Fruit fly (Drosophila melanogaster) whole organism, embryonic: ENCODE results near the gene Ns1.

Experiments
- Adf1 ChIP-seq: fragments of 200-800 bp; sonication (Bioruptor generic); IDR thresholded peaks from 2 replicates; pipeline ENCODE4 v1.3.6; 2022; ENCODE audit warnings: missing biosample characterization, missing genetic modification characterization
- Atf6 ChIP-seq: fragments of 200-800 bp; sonication (Bioruptor generic); IDR thresholded peaks from 2 replicates; pipeline ENCODE4 v1.3.6; 2022; ENCODE audit warnings: missing biosample characterization, missing genetic modification characterization
- CG10147 ChIP-seq: fragments of 200-800 bp; sonication (Bioruptor generic); optimal IDR thresholded peaks from 2 replicates; lab custom pipeline; 2019; ENCODE audit warnings: missing biosample characterization, mild to moderate bottlenecking, missing genetic modification characterization, moderate library complexity
- CG11093 ChIP-seq: fragments of 200-800 bp; sonication (Bioruptor generic); IDR thresholded peaks from 3 replicates; pipeline ENCODE4 v1.3.6; 2022; ENCODE audit warnings: missing biosample characterization, missing genetic modification characterization
- CG11723 ChIP-seq: fragments of 200-800 bp; sonication (Bioruptor generic); optimal IDR thresholded peaks from 2 replicates; lab custom pipeline; 2017; ENCODE audit warnings: missing biosample characterization, mild to moderate bottlenecking, missing genetic modification characterization
- CG13894 ChIP-seq: fragments of 200-800 bp; sonication (Bioruptor generic); optimal IDR thresholded peaks from 3 replicates; lab custom pipeline; 2018; ENCODE audit warnings: missing biosample characterization, mild to moderate bottlenecking, missing genetic modification characterization, moderate library complexity
- CG14860 ChIP-seq: fragments of 200-800 bp; sonication (Bioruptor generic); IDR thresholded peaks from 3 replicates; pipeline ENCODE4 v1.3.6; 2022; ENCODE audit warnings: missing biosample characterization, missing genetic modification characterization; ENCODE audit not compliant: partially characterized antibody
- CG14965 ChIP-seq: fragments of 200-800 bp; sonication (Bioruptor generic); optimal IDR thresholded peaks from 2 replicates; lab custom pipeline; 2016; ENCODE audit warnings: missing biosample characterization, missing genetic modification characterization, borderline replicate concordance
- CG15011 ChIP-seq: fragments of 200-800 bp; sonication (Bioruptor generic); optimal IDR thresholded peaks from 3 replicates; lab custom pipeline; 2018; ENCODE audit warnings: missing biosample characterization, mild to moderate bottlenecking, missing genetic modification characterization
- CG1602 ChIP-seq: fragments of 200-800 bp; sonication (Bioruptor generic); optimal IDR thresholded peaks from 3 replicates; lab custom pipeline; 2016; ENCODE audit warnings: missing biosample characterization, missing genetic modification characterization
- CG43689 ChIP-seq: fragments of 200-800 bp; sonication (Bioruptor generic); IDR thresholded peaks from 2 replicates; pipeline ENCODE4 v1.3.6; 2022; ENCODE audit warnings: missing biosample characterization, missing genetic modification characterization
- CG4617 ChIP-seq: fragments of 200-800 bp; sonication (Bioruptor generic); optimal IDR thresholded peaks from 3 replicates; lab custom pipeline; 2016; ENCODE audit warnings: missing biosample characterization, missing genetic modification characterization, borderline replicate concordance
- CG4854 ChIP-seq: fragments of 200-800 bp; sonication (Bioruptor generic); optimal IDR thresholded peaks from 2 replicates; lab custom pipeline; 2016; ENCODE audit warnings: missing biosample characterization, missing genetic modification characterization, inconsistent platforms
- CG7556 ChIP-seq: fragments of 200-800 bp; sonication (Bioruptor generic); optimal IDR thresholded peaks from 2 replicates; lab custom pipeline; 2017; ENCODE audit warnings: missing biosample characterization, mild to moderate bottlenecking, missing genetic modification characterization
- CG7839 ChIP-seq: fragments of 200-800 bp; sonication (Bioruptor generic); optimal IDR thresholded peaks from 3 replicates; lab custom pipeline; 2018; ENCODE audit warnings: missing biosample characterization, mild to moderate bottlenecking, missing genetic modification characterization, moderate library complexity
- CG8290 ChIP-seq, 3 experiments: fragments of 200-800 bp; sonication (Bioruptor generic); optimal IDR thresholded peaks; 2 replicates each; lab custom pipeline; 2016 to 2019; ENCODE audit warnings: missing biosample characterization in 3 of 3, missing genetic modification characterization in 3 of 3, mild to moderate bottlenecking in 2 of 3, moderate library complexity in 1 of 3
- CG8765 ChIP-seq: fragments of 200-800 bp; sonication (Bioruptor generic); IDR thresholded peaks from 2 replicates; pipeline ENCODE4 v1.3.6; 2022; ENCODE audit warnings: missing biosample characterization, missing genetic modification characterization
- CG8924 ChIP-seq: fragments of 200-800 bp; optimal IDR thresholded peaks from 3 replicates; lab custom pipeline; 2019; ENCODE audit warnings: missing biosample characterization, mild to moderate bottlenecking, missing genetic modification characterization, moderate library complexity
- CG9437 ChIP-seq: fragments of 200-800 bp; sonication (Bioruptor generic); optimal IDR thresholded peaks from 2 replicates; lab custom pipeline; 2018; ENCODE audit warnings: missing biosample characterization, mild to moderate bottlenecking, missing genetic modification characterization
- CrebB ChIP-seq: fragments of 200-800 bp; sonication (Bioruptor generic); optimal IDR thresholded peaks from 3 replicates; lab custom pipeline; 2018; ENCODE audit warnings: missing biosample characterization, mild to moderate bottlenecking, missing genetic modification characterization
- Dll ChIP-seq: fragments of 200-800 bp; sonication (Bioruptor generic); IDR thresholded peaks from 4 replicates; pipeline ENCODE4 v1.3.6; 2022; ENCODE audit warnings: missing biosample characterization, missing genetic modification characterization; ENCODE audit not compliant: partially characterized antibody
- HmgZ ChIP-seq: fragments of 200-800 bp; sonication (Bioruptor generic); optimal IDR thresholded peaks from 2 replicates; lab custom pipeline; 2018; ENCODE audit warnings: missing biosample characterization, mild to moderate bottlenecking, missing genetic modification characterization
- Kr ChIP-seq: fragments of 200-800 bp; sonication (Bioruptor generic); optimal IDR thresholded peaks from 2 replicates; lab custom pipeline; 2017; ENCODE audit warnings: missing biosample characterization, mild to moderate bottlenecking, missing genetic modification characterization
- Taf1 ChIP-seq: fragments of 200-800 bp; sonication (Bioruptor generic); IDR thresholded peaks from 2 replicates; pipeline ENCODE4 v1.3.6; 2022; ENCODE audit warnings: missing biosample characterization, missing genetic modification characterization
- Trl ChIP-seq, 3 experiments: fragments of >200 bp in 2 of 3; fragments of 200-800 bp in 1 of 3; sonication (Bioruptor generic) in 1 of 3; optimal IDR thresholded peaks; 2 replicates in 1 of 3; 3 replicates in 2 of 3; lab custom pipeline; 2016 to 2017; ENCODE audit warnings: missing biosample characterization in 1 of 3, missing genetic modification characterization in 1 of 3
- ap ChIP-seq: fragments of 200-800 bp; sonication (Bioruptor generic); IDR thresholded peaks from 2 replicates; pipeline ENCODE4 v1.3.6; 2022; ENCODE audit warnings: missing biosample characterization, missing genetic modification characterization
- ash1 ChIP-seq: fragments of 200-800 bp; sonication (Bioruptor generic); optimal IDR thresholded peaks from 2 replicates; lab custom pipeline; 2018; ENCODE audit warnings: missing biosample characterization, mild to moderate bottlenecking, missing genetic modification characterization
- bbx ChIP-seq: fragments of 200-800 bp; sonication (Bioruptor generic); IDR thresholded peaks from 2 replicates; pipeline ENCODE4 v1.3.6; 2022; ENCODE audit warnings: missing biosample characterization, missing genetic modification characterization; ENCODE audit not compliant: partially characterized antibody
- caup ChIP-seq: fragments of 200-800 bp; sonication (Bioruptor generic); optimal IDR thresholded peaks from 3 replicates; lab custom pipeline; 2017; ENCODE audit warnings: missing biosample characterization, mild to moderate bottlenecking, missing genetic modification characterization, moderate library complexity; ENCODE audit not compliant: severe bottlenecking
- cg ChIP-seq: fragments of 200-800 bp; sonication (Bioruptor generic); optimal IDR thresholded peaks from 3 replicates; lab custom pipeline; 2019; ENCODE audit warnings: missing biosample characterization, mild to moderate bottlenecking, missing genetic modification characterization, moderate library complexity
- chm ChIP-seq: fragments of 200-800 bp; sonication (Bioruptor generic); IDR thresholded peaks from 2 replicates; pipeline ENCODE4 v1.3.6; 2022; ENCODE audit warnings: missing biosample characterization, missing genetic modification characterization
- crp ChIP-seq, 2 experiments: fragments of 200-800 bp; sonication (Bioruptor generic); optimal IDR thresholded peaks; 2 replicates in 1 of 2; 3 replicates in 1 of 2; lab custom pipeline; 2017; ENCODE audit warnings: missing biosample characterization in 2 of 2, missing genetic modification characterization in 2 of 2, mild to moderate bottlenecking in 1 of 2, moderate library complexity in 1 of 2
- ftz-f1 ChIP-seq: fragments of 200-800 bp; sonication (Bioruptor generic); optimal IDR thresholded peaks from 2 replicates; lab custom pipeline; 2016; ENCODE audit warnings: missing biosample characterization, missing genetic modification characterization
- gce ChIP-seq: fragments of 200-800 bp; sonication (Bioruptor generic); IDR thresholded peaks from 3 replicates; pipeline ENCODE4 v1.3.6; 2022; ENCODE audit warnings: missing biosample characterization, missing genetic modification characterization
- ham ChIP-seq: fragments of 200-800 bp; sonication (Bioruptor generic); IDR thresholded peaks from 2 replicates; pipeline ENCODE4 v1.3.6; 2022; ENCODE audit warnings: missing biosample characterization, missing genetic modification characterization
- her ChIP-seq: fragments of 200-800 bp; sonication (Bioruptor generic); optimal IDR thresholded peaks from 2 replicates; lab custom pipeline; 2016; ENCODE audit warnings: missing biosample characterization, missing genetic modification characterization
- kah ChIP-seq: fragments of 200-800 bp; sonication (Bioruptor generic); optimal IDR thresholded peaks from 2 replicates; lab custom pipeline; 2018; ENCODE audit warnings: missing biosample characterization, mild to moderate bottlenecking, missing genetic modification characterization
- kay ChIP-seq: fragments of 200-800 bp; sonication (Bioruptor generic); optimal IDR thresholded peaks from 2 replicates; lab custom pipeline; 2016; ENCODE audit warnings: missing biosample characterization, missing genetic modification characterization
- lmd ChIP-seq: fragments of 200-800 bp; sonication (Bioruptor generic); IDR thresholded peaks from 2 replicates; pipeline ENCODE4 v1.3.6; 2022; ENCODE audit warnings: missing biosample characterization, missing genetic modification characterization
- pb ChIP-seq: fragments of 200-800 bp; sonication (Bioruptor generic); optimal IDR thresholded peaks from 3 replicates; lab custom pipeline; 2016; ENCODE audit warnings: missing biosample characterization, missing genetic modification characterization
- pho ChIP-seq: fragments of 200-800 bp; sonication (Bioruptor generic); optimal IDR thresholded peaks from 2 replicates; lab custom pipeline; 2016; ENCODE audit warnings: missing biosample characterization, missing genetic modification characterization
- sens ChIP-seq: fragments of 200-800 bp; sonication (Bioruptor generic); peaks from one replicate; lab custom pipeline; 2016; ENCODE audit warnings: missing biosample characterization, missing genetic modification characterization
- so ChIP-seq: fragments of 200-800 bp; sonication (Bioruptor generic); IDR thresholded peaks from 3 replicates; pipeline ENCODE4 v1.3.6; 2022; ENCODE audit warnings: missing biosample characterization, missing genetic modification characterization
- sr ChIP-seq: fragments of 200-800 bp; sonication (Bioruptor generic); IDR thresholded peaks from 3 replicates; pipeline ENCODE4 v1.3.6; 2022; ENCODE audit warnings: missing biosample characterization, missing genetic modification characterization
- tio ChIP-seq: fragments of 200-800 bp; sonication (Bioruptor generic); optimal IDR thresholded peaks from 2 replicates; lab custom pipeline; 2017; ENCODE audit warnings: missing biosample characterization, missing genetic modification characterization, inconsistent platforms
- tna ChIP-seq: fragments of 200-800 bp; sonication (Bioruptor generic); IDR thresholded peaks from 2 replicates; pipeline ENCODE4 v1.3.6; 2022; ENCODE audit warnings: missing biosample characterization, missing genetic modification characterization; ENCODE audit not compliant: partially characterized antibody
- zfh2 ChIP-seq: fragments of 200-800 bp; sonication (Bioruptor generic); optimal IDR thresholded peaks from 2 replicates; lab custom pipeline; 2016; ENCODE audit warnings: missing biosample characterization, missing genetic modification characterization

Gene Ns1

DNA sequence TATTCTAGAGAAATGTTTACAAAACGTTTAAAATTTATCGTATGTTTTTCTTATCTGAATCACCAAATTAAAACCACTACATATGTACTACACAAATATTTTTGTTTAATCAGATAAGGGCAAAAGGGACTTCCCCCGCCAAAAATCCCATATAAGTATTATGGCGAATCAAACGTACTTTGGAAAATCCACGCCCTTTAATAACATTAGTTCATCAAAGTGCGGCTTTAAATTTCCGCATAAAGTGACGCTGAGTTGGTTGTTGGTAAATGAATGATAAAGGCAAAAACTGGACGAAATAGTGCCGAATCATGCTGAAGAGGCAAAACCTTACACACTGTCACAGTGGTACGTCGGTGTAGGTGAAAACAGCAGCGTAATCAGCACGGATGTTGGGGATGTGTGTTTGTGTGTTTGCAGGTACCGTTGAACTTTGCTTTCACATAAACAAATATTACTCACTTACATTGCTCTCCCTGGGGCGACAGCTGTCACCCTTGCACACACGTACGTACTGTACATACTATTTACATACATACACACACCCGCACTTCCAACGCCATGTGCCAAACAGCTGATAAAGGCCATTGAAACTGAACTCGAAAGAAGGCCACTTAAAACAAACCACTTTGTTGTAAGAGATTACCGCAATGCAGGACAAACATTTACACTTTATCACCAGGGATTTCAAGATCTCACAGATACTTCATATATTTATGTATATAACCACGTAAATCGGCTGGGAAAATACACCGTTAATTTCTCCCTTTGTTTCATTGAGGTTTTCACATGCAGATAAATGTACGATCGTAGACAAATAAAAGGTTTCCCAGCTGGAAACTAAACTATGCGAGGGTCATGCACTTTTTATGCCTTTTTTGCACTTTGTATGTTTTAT, 6.7 kb upstream of the Ns1 start (continued):
- TF ChIP-seq Atf6 (GFP tag; lab: Robert Waterston, UW) (peak; percentile 40; the same call in 1 of the 2 replicates), ap (GFP tag; lab: Robert Waterston, UW) (no peak), HmgZ (tag; lab: Kevin White, UChicago) (peak; percentile 45), ash1 (GFP tag; lab: Kevin White, UChicago) (peak; percentile 11), CG7839 (peak; percentile 8), CG8765 (no peak), CG7556 (GFP tag; lab: Kevin White, UChicago) (peak; percentile 1), CG14860 (GFP tag; lab: Robert Waterston, UW) (no peak), CG10147 (GFP tag; lab: Kevin White, UChicago) (no peak), sr (GFP tag; lab: Robert Waterston, UW) (no peak), cg (peak; percentile 88), her (GFP tag; lab: Kevin White, UChicago) (peak; percentile 33), sens (GFP tag; lab: Kevin White, UChicago) (peak; percentile 52), CG4854 (GFP tag; lab: Kevin White, UChicago) (no peak), caup (GFP tag; lab: Kevin White, UChicago) (no peak), gce (GFP tag; lab: Robert Waterston, UW) (0 out of 3 replicates have a peak, but pooled peaks have one; percentile 47), lmd (no peak; the same call in 1 of the 2 replicates), Kr (GFP tag; lab: Kevin White, UChicago) (peak; percentile 86), CG9437 (GFP tag; lab: Kevin White, UChicago) (no peak), so (0 out of 3 replicates have a peak, but pooled peaks have one; percentile 8), pb (GFP tag; lab: Kevin White, UChicago) (no peak), ham (no peak), kay (GFP tag; lab: Kevin White, UChicago) (peak; percentile 7), Adf1 (GFP tag; lab: Robert Waterston, UW) (no peak), ftz-f1 (GFP tag; lab: Kevin White, UChicago) (peak; percentile 56), tio (no peak), CG8290 (GFP tag; optimal IDR thresholded peaks at IDR 0.05; lab: Kevin White, UChicago) (no peak), CG8290 (tag; optimal IDR thresholded peaks at IDR 0.05; lab: Kevin White, UChicago) (peak; percentile 13 to 74), pho (GFP tag; lab: Kevin White, UChicago) (no peak), bbx (no peak), Taf1 (GFP tag; lab: Robert Waterston, UW) (peak; percentile 21; the same call in 1 of the 2 replicates), CG8924 (tag; lab: Kevin White, UChicago) (peak; percentile 62), chm (GFP tag; lab: Robert Waterston, UW) (peak; percentile 51; the same call in 1 of the 2 replicates), Trl (optimal IDR thresholded peaks at IDR 0.05; lab: Kevin White, UChicago) (peak in 1 of 2 experiments; percentile 14), Trl (GFP tag; optimal IDR thresholded peaks at IDR 0.05; lab: Kevin White, UChicago) (no peak), CG15011 (peak; percentile 26), Dll (GFP tag; lab: Robert Waterston, UW) (no peak), CG13894 (peak; percentile 34), kah (GFP tag; lab: Kevin White, UChicago) (peak; percentile 65), CG11093 (GFP tag; lab: Robert Waterston, UW) (no peak), tna (no peak), crp (GFP tag; optimal IDR thresholded peaks at IDR 0.05; lab: Kevin White, UChicago) (peak in 1 of 2 experiments; percentile 71), CG43689 (GFP tag; lab: Robert Waterston, UW) (no peak), CG11723 (GFP tag; lab: Kevin White, UChicago) (no peak), CG1602 (GFP tag; lab: Kevin White, UChicago) (no peak), CG4617 (GFP tag; lab: Kevin White, UChicago) (no peak), CG14965 (no peak), zfh2 (GFP tag; lab: Kevin White, UChicago) (no peak), CrebB (peak; percentile 68)
